Worm (Caenorhabditis elegans) whole organism, L4/young adult: ENCODE data around the gene mdt-22.

ENCODE experiments used
- W03F9.2 ChIP-seq: fragments of 150-350 bp; optimal IDR thresholded peaks from 2 replicates; lab custom pipeline; 2014; ENCODE audit warnings: missing biosample characterization, missing genetic modification characterization
- dao-5 ChIP-seq: sonication (generic microtip); optimal IDR thresholded peaks from 2 replicates; lab custom pipeline; 2016; ENCODE audit warnings: missing genotype, missing genetic modification characterization, moderate library complexity, missing compliant biosample characterization
- him-1 ChIP-seq: sonication (generic microtip); optimal IDR thresholded peaks from 2 replicates; lab custom pipeline; 2016; ENCODE audit warnings: missing genotype, missing genetic modification reagents, missing genetic modification characterization, missing compliant biosample characterization

Gene mdt-22

DNA sequence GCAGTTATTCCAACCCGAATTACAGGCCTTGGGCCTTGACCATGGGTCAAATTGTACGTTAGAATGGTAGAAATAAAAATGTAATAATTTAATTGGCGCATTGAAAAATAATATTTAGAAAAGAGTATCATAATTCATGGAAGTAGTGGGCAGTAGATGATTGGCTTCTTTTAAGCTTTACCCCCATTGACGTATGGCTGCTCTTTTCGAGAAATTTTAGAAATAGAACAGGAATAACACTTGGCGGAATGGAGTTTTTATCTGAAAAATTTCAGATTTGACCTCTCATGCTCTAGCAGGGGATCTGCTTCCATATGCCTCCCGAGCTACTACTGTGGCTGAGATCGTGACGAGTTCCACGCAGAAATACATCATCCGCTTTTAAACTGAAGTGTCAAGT is 7.7 kb downstream of the mdt-22 start, which contains the start of gene gcy-4:
gcy-4 (minus strand) TSS at position 101 of the 400 bp plus-strand sequence.
- TF ChIP-seq him-1 (tag; lab: Kevin White, UChicago) (no peak), W03F9.2 (tag; lab: Kevin White, UChicago) (no peak), dao-5 (no peak)

- no peak for TF ChIP-seq W03F9.2 (tag; lab: Kevin White, UChicago)
- no peak for TF ChIP-seq dao-5
- no peak for TF ChIP-seq him-1 (tag; lab: Kevin White, UChicago)
Measured at ce11 chrII:10309337-10309736, 8.3 kb downstream of the mdt-22 start, which contains the start of gene ZK970.8. Gene ZK970.8, plus strand, starts transcription at chrII:10309637.

- TF ChIP-seq him-1 (tag; lab: Kevin White, UChicago) (no peak), W03F9.2 (tag; lab: Kevin White, UChicago) (no peak), dao-5 (no peak)
Measured at ce11 chrII:10311973-10312372, 11.0 kb downstream of the mdt-22 start, which contains the start of gene srlf-34. Gene srlf-34, plus strand, starts transcription at chrII:10312293.

ce11 chrII:10315252-10315651 is 14.2 kb downstream of the mdt-22 start, which contains the start of gene idpp-8:
Gene idpp-8, plus strand, starts transcription at chrII:10315552.
- TF ChIP-seq dao-5 (no peak), him-1 (tag; lab: Kevin White, UChicago) (no peak), W03F9.2 (tag; lab: Kevin White, UChicago) (no peak)

ce11 chrII:10316119-10316518 is 15.1 kb downstream of the mdt-22 start, which contains the start of gene gcy-5:
Gene gcy-5, minus strand, starts transcription at chrII:10316219.
- TF ChIP-seq him-1 (tag; lab: Kevin White, UChicago), result no peak
- TF ChIP-seq W03F9.2 (tag; lab: Kevin White, UChicago), result no peak
- no peak for TF ChIP-seq dao-5

- TF ChIP-seq W03F9.2 (tag; lab: Kevin White, UChicago) (no peak), him-1 (tag; lab: Kevin White, UChicago) (no peak), dao-5 (no peak)
Measured at ce11 chrII:10317007-10317406, 16.0 kb downstream of the mdt-22 start, which contains the start of gene M02G9.4. Gene M02G9.4, plus strand, starts transcription at chrII:10317307.

DNA sequence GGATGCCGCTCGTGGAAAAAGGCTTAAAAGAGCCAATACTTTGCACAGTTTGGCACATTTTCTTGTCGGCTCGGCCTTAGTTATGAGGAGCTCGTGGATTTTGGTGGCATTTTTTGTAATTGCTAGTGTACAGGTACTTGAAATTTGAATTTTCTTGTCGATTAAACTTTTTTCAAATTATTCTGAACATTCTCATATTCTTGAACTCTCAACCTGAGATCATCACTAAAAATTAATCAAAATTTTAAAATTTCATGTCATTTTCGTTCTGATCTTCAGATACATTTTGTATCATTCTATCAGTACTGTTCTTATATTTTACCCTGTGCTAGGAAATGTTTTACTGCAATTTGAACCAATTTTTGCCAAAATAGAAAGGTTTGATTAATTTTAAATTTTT is 20.4 kb downstream of the mdt-22 start, which contains the start of gene idpp-4:
idpp-4 (plus strand) TSS at position 51 of the 400 bp plus-strand sequence.
- TF ChIP-seq W03F9.2 (tag; lab: Kevin White, UChicago), result no peak
- TF ChIP-seq dao-5, result no peak
- no peak for TF ChIP-seq him-1 (tag; lab: Kevin White, UChicago)

DNA sequence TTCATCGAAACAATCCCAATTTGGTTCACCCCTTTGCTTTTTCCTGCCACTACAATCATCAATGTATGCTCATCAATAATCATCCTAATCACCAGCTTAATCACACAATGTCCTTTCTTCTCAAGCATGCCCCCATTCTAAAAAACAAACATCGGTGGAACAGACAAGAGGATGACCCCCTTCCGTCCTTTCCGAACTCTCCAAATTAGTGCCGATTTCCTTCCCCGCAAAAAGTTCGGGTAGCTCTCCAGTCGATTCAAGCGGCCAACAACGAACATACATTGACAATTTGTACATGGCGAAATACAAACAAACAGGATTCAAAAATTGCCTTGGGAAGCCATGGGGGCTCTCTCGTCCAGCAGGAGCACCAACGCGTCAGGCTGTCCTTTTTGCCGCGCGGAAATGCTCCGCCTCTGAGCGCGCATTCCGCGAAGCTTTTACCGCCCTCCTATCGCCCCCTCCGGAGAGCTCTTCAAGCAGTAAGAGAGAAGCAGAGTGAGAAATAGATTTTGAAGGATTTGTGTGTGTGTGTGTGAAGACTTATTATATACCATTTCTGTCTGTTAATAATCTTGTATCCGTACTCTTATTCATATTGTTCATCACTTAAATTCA is 24.7 kb downstream of the mdt-22 start, which contains the start of gene appg-1:
appg-1 (plus strand) TSS at position 427 of the 618 bp plus-strand sequence.
- TF ChIP-seq dao-5 (no peak), W03F9.2 (tag; lab: Kevin White, UChicago) (no peak), him-1 (tag; lab: Kevin White, UChicago) (no peak)

DNA sequence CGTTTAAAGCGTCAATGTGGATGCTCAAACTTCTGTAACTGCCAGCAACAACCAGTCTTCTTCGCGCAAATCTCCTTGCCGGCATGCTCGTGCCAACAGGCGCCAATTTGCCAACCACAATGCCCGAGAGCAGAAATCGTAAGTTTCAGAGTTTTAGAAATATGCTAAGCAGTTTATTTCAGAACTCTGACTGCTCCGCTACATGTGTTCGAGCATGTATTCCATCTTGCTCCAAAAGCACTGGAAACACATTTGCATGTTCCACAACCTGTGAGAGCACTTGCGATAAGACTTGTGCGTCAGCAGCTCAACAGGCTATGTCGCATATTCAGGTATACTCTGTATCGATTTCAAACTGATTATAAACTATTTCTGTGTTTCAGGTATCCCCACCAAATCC is 28.7 kb downstream of the mdt-22 start:
- TF ChIP-seq him-1 (tag; lab: Kevin White, UChicago) (no peak), dao-5 (no peak), W03F9.2 (tag; lab: Kevin White, UChicago) (no peak)

- no peak for TF ChIP-seq him-1 (tag; lab: Kevin White, UChicago)
- no peak for TF ChIP-seq W03F9.2 (tag; lab: Kevin White, UChicago)
- TF ChIP-seq dao-5, result no peak
Measured at ce11 chrII:10345012-10345411, 44.0 kb downstream of the mdt-22 start, which contains the start of gene pro-2. Gene pro-2, minus strand, starts transcription at chrII:10345112.

- TF ChIP-seq him-1 (tag; lab: Kevin White, UChicago) (no peak), dao-5 (no peak), W03F9.2 (tag; lab: Kevin White, UChicago) (no peak)
Measured at ce11 chrII:10346075-10346474, 45.1 kb downstream of the mdt-22 start, which contains the start of gene C07E3.10. Gene C07E3.10, plus strand, starts transcription at chrII:10346375.

- TF ChIP-seq him-1 (tag; lab: Kevin White, UChicago), result no peak
- TF ChIP-seq dao-5, result no peak
- TF ChIP-seq W03F9.2 (tag; lab: Kevin White, UChicago), result no peak
Measured at ce11 chrII:10349915-10350314, 48.9 kb downstream of the mdt-22 start, which contains the start of gene stip-1. Gene stip-1, minus strand, starts transcription at chrII:10350012.

DNA sequence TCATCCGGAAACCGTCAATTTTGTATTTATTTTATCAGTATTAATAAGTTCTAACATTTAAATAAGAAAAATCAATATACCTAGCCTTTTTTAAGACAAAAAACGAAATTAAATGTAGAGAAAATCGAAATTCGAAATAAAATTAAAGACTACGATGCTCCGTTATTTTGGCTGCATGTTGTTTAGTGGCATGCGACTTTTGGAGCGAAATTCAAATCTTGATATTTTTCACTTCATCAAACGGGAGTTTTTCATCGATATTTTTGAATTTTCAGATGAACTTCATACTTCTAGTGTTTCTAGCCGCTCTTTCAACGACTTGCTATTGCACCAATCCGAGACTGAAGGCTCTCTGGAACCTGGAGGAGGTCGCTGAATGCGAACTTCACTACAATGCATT is 49.5 kb downstream of the mdt-22 start, which contains the start of gene C07E3.9:
C07E3.9 (plus strand) TSS at position 270 of the 400 bp plus-strand sequence.
- TF ChIP-seq dao-5 (no peak), W03F9.2 (tag; lab: Kevin White, UChicago) (no peak), him-1 (tag; lab: Kevin White, UChicago) (no peak)
